Worm (Caenorhabditis elegans) whole organism, midembryonic: ENCODE results near the gene wdr-83.

ENCODE experiments used
- T22C8.4 ChIP-seq: fragments of 200-800 bp; sonication (Bioruptor generic); IDR thresholded peaks from 2 replicates; pipeline ENCODE4 v1.3.6; 2022; ENCODE audit warnings: missing genetic modification characterization, missing compliant biosample characterization
- cog-1 ChIP-seq: sonication (generic microtip); optimal IDR thresholded peaks from 2 replicates; lab custom pipeline; 2016; ENCODE audit warnings: missing genetic modification characterization, missing compliant biosample characterization
- flt-1 ChIP-seq: fragments of 200-800 bp; sonication (Bioruptor generic); IDR thresholded peaks from 2 replicates; pipeline ENCODE4 v1.3.6; 2022; ENCODE audit warnings: missing genetic modification characterization, missing compliant biosample characterization
- klf-2 ChIP-seq: fragments of 200-800 bp; sonication (Bioruptor generic); conservative IDR thresholded peaks from 2 replicates; pipeline ENCODE4 v1.3.6; 2022; ENCODE audit warnings: missing genetic modification reagents, missing genetic modification characterization, missing compliant biosample characterization
- med-1 ChIP-seq: sonication (generic microtip); optimal IDR thresholded peaks from 2 replicates; lab custom pipeline; 2017; ENCODE audit warnings: missing genetic modification characterization, mild to moderate bottlenecking, missing compliant biosample characterization, antibody characterized with exemption, missing genetic modification reagents; ENCODE audit not compliant: insufficient read depth
- ref-1 ChIP-seq: fragments of 200-800 bp; sonication (Bioruptor generic); conservative IDR thresholded peaks from 2 replicates; pipeline ENCODE4 v1.3.6; 2022; ENCODE audit warnings: missing genetic modification reagents, missing genetic modification characterization, missing compliant biosample characterization
- tab-1 ChIP-seq: fragments of 200-800 bp; sonication (Bioruptor generic); IDR thresholded peaks from 2 replicates; pipeline ENCODE4 v1.3.6; 2022; ENCODE audit warnings: missing genetic modification characterization, missing compliant biosample characterization
- ztf-23 ChIP-seq: fragments of 200-800 bp; sonication (Bioruptor generic); IDR thresholded peaks from 2 replicates; pipeline ENCODE4 v1.3.6; 2022; ENCODE audit warnings: missing genetic modification reagents, missing genetic modification characterization, missing compliant biosample characterization
- ztf-29 ChIP-seq: fragments of 200-800 bp; sonication (Bioruptor generic); IDR thresholded peaks from 2 replicates; pipeline ENCODE4 v1.3.6; 2022; ENCODE audit warnings: missing genetic modification reagents, missing genetic modification characterization, missing compliant biosample characterization

The wdr-83 gene

DNA sequence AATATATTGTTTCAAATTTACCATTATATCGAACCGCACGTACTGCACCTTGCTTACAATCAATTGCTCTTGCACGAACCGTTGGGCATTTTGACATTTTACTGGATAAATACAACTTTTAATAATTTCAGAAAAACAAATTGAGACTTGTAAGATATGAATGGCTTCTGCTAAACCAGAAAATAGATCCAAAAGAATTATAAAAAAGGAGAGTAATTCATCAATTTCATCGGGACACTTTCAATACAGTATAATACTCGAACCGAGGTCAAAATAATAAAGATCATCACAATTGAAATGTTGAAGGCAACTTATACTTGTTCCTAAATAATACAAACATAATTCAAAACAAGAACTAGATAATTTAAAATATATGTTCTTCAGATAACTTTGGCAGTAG, at the start of gene wdr-83:
TSS of gene wdr-83 (minus strand) at position 101 of the 400 bp plus-strand sequence.
- TF ChIP-seq ref-1 (GFP tag; lab: Robert Waterston, UW) (no peak), flt-1 (GFP tag; lab: Robert Waterston, UW) (no peak), ztf-23 (GFP tag; lab: Robert Waterston, UW) (no peak), tab-1 (GFP tag; lab: Robert Waterston, UW) (no peak), cog-1 (tag; lab: Kevin White, UChicago) (no peak), klf-2 (GFP tag; lab: Robert Waterston, UW) (no peak)

DNA sequence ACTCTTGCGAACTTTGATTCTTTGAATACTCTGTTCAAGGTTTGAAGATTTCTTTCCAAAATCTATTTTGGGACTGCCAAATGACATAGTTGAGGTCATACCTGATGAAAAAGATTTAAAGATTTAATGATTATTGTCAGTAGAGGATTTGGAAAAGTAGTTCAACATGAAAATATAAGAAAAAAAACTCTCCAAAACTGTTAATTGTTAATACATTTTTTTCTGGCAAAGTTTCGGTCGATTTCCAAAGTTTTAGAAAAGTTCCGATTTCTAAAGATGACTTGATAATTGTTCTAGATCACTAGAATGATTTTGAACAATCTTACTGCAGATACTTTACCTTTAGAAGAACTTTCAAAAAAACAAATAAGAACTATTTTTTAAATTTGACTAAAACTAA, 39.8 kb upstream of the wdr-83 start, which contains the start of gene C27A2.7:
TSS of gene C27A2.7 (minus strand) at position 101 of the 400 bp plus-strand sequence.
- TF ChIP-seq med-1 = no peak
- no peak for TF ChIP-seq ref-1 (GFP tag; lab: Robert Waterston, UW)

DNA sequence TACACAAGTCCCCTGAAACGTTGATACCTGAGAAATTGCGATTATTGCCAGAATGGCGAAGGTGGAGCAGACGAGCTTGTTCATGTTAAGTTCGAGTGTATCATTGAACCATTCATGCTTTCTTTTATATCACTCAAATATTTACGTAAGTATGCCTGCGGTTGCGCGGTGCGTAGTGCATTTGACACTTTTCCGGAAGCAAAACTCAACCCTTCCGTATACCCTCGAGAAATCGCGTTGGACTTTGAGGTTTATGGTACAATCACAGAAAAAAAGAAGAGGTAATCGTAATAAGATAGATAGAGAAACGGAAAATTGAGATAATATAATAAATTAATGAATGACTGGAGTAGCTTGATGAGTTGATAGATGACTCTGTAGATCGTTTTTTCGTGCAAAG, 38.0 kb upstream of the wdr-83 start, which contains the start of gene idpb-2:
TSS of gene idpb-2 (minus strand) at position 101 of the 400 bp plus-strand sequence.
- TF ChIP-seq flt-1 (GFP tag; lab: Robert Waterston, UW) (no peak), tab-1 (GFP tag; lab: Robert Waterston, UW) (no peak), ztf-23 (GFP tag; lab: Robert Waterston, UW) (no peak), klf-2 (GFP tag; lab: Robert Waterston, UW) (no peak), cog-1 (tag; lab: Kevin White, UChicago) (no peak), ref-1 (GFP tag; lab: Robert Waterston, UW) (no peak), med-1 (no peak), T22C8.4 (GFP tag; lab: Robert Waterston, UW) (no peak), ztf-29 (GFP tag; lab: Robert Waterston, UW) (no peak)

DNA sequence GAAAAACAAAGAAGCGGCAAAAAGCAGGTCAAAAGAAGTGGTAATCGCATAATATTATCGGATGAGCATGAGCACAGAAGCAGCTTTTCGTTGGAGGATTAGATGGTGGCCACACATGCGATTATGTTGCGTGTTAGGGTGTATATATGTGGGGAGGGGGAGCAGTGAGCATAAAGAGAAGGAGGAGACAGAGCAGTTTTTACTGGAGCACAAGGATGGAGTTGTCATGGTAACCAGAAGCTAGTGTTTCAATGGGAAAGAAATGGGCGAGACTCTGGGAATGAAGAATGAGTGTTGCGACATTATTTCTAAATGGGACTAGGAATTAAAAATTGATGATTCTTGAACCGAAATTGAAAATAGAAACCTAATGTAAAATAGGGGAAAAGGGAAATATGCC, 36.4 kb upstream of the wdr-83 start, which contains the start of gene C27A2.8:
TSS of gene C27A2.8 (minus strand) at position 117 of the 400 bp plus-strand sequence.
- TF ChIP-seq ztf-29 (GFP tag; lab: Robert Waterston, UW) (no peak), tab-1 (GFP tag; lab: Robert Waterston, UW) (no peak), ref-1 (GFP tag; lab: Robert Waterston, UW) (no peak), klf-2 (GFP tag; lab: Robert Waterston, UW) (no peak), cog-1 (tag; lab: Kevin White, UChicago) (no peak), flt-1 (GFP tag; lab: Robert Waterston, UW) (no peak), ztf-23 (GFP tag; lab: Robert Waterston, UW) (no peak), T22C8.4 (GFP tag; lab: Robert Waterston, UW) (no peak)

DNA sequence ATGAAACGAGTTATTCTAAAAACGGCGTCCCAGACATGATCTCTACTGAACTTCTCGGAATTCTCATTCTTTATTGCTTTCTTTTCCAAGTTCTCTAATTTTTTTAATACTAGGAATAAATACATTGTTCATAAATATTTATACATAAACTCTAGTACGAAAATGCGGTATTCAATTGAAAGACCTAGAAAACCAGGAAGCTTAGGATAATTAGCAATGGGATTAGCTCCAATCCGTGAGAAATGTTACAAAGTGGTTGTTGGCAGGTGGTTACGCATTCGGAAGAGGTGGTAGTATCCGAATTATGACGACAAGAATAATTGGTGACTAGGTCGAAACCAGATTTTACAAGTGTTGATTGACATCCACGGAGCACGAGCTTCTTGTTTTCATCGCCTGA, 35.5 kb upstream of the wdr-83 start:
- TF ChIP-seq ztf-29 (GFP tag; lab: Robert Waterston, UW) = no peak
- no peak for TF ChIP-seq med-1
- TF ChIP-seq flt-1 (GFP tag; lab: Robert Waterston, UW) = no peak
- TF ChIP-seq ref-1 (GFP tag; lab: Robert Waterston, UW) = no peak
- TF ChIP-seq klf-2 (GFP tag; lab: Robert Waterston, UW) = no peak
- no peak for TF ChIP-seq ztf-23 (GFP tag; lab: Robert Waterston, UW)
- TF ChIP-seq cog-1 (tag; lab: Kevin White, UChicago) = no peak
- TF ChIP-seq T22C8.4 (GFP tag; lab: Robert Waterston, UW) = no peak
- no peak for TF ChIP-seq tab-1 (GFP tag; lab: Robert Waterston, UW)

DNA sequence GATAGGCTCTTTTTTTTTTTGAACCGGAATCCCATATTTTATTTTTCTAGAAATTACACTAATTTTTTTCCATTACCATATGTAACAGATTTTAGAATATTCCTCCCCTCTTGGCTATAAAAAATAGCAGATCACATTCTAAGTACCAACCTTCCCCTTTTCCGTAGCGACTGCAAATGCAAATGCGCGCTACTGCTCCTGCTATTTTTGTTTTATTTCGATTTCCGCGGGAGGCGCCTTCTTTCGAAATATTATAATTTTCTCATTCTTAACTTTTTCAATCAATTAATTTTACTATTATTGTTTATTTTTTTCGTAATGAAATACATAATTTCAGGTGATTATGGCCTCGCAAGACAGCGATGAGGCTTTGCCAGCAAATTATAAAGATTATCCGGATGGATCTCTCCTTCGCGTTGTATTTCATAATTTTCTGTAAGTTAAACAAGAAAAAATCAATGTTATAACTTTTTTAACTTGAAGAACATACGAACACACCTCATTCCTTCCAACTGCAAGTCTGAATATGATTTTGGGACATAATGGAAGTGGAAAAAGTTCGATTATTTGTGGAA, 30.4 kb upstream of the wdr-83 start, which contains the start of gene smc-5:
TSS of gene smc-5 (plus strand) at position 332 of the 575 bp plus-strand sequence.
- peak; percentile 4 for TF ChIP-seq cog-1 (tag; lab: Kevin White, UChicago)
- 0 out of 2 replicates have a peak, but pooled peaks have one; percentile 38 for TF ChIP-seq ztf-23 (GFP tag; lab: Robert Waterston, UW)
- no peak for TF ChIP-seq med-1
- no peak for TF ChIP-seq tab-1 (GFP tag; lab: Robert Waterston, UW)
- TF ChIP-seq klf-2 (GFP tag; lab: Robert Waterston, UW) = 0 out of 2 replicates have a peak, but pooled peaks have one; percentile 55
- TF ChIP-seq flt-1 (GFP tag; lab: Robert Waterston, UW) = peak; percentile 56; the same call in 1 of the 2 replicates
- TF ChIP-seq ref-1 (GFP tag; lab: Robert Waterston, UW) = no peak
- no peak for TF ChIP-seq ztf-29 (GFP tag; lab: Robert Waterston, UW)
- TF ChIP-seq T22C8.4 (GFP tag; lab: Robert Waterston, UW) = 0 out of 2 replicates have a peak, but pooled peaks have one; percentile 9

DNA sequence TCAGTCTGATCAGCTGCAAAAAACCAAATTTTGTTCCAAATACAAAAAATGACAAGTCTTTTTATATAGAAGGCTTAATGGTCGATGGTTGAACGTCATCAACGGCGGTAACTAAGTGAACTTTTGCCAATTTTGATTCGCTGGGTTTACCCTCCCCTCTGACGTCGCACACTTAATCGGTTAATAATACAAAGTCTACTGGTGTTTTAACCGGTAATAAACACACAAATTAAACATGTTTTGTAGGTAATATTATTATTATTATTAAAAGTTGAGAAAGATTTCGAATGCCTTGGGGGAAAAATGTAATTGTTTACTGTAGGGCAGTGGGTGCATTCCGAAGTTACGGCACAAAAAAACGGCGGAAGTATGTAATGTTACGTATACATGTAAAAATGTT, 29.2 kb upstream of the wdr-83 start, which contains the start of gene pho-12:
TSS of gene pho-12 (minus strand) at position 101 of the 400 bp plus-strand sequence.
- TF ChIP-seq ztf-23 (GFP tag; lab: Robert Waterston, UW) (no peak), med-1 (no peak), klf-2 (GFP tag; lab: Robert Waterston, UW) (no peak), ztf-29 (GFP tag; lab: Robert Waterston, UW) (no peak), cog-1 (tag; lab: Kevin White, UChicago) (no peak), tab-1 (GFP tag; lab: Robert Waterston, UW) (no peak), ref-1 (GFP tag; lab: Robert Waterston, UW) (no peak), flt-1 (GFP tag; lab: Robert Waterston, UW) (no peak), T22C8.4 (GFP tag; lab: Robert Waterston, UW) (no peak)

DNA sequence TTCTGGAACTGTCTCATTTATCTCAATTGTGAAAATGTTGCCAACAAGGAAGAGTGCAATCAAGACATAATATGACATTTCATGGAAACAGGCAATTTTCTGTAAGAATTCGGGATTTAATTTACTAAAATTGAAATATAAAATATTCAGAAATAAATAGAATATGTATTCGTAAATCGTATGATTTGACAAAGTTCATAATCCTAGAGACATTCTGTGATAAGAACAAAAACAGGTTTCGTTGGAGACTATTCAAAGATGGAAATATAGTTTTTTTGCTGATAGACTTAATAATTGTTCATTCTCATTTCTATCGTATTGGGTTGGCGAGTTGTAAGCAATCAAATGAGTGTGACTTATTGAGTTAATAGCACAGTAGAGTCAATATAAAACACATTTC, 26.5 kb upstream of the wdr-83 start, which contains the start of gene C27A2.12:
TSS of gene C27A2.12 (minus strand) at position 101 of the 400 bp plus-strand sequence.
- TF ChIP-seq ztf-23 (GFP tag; lab: Robert Waterston, UW) (no peak), ztf-29 (GFP tag; lab: Robert Waterston, UW) (no peak), med-1 (no peak), klf-2 (GFP tag; lab: Robert Waterston, UW) (no peak), ref-1 (GFP tag; lab: Robert Waterston, UW) (no peak), flt-1 (GFP tag; lab: Robert Waterston, UW) (no peak), cog-1 (tag; lab: Kevin White, UChicago) (no peak), T22C8.4 (GFP tag; lab: Robert Waterston, UW) (no peak), tab-1 (GFP tag; lab: Robert Waterston, UW) (no peak)

DNA sequence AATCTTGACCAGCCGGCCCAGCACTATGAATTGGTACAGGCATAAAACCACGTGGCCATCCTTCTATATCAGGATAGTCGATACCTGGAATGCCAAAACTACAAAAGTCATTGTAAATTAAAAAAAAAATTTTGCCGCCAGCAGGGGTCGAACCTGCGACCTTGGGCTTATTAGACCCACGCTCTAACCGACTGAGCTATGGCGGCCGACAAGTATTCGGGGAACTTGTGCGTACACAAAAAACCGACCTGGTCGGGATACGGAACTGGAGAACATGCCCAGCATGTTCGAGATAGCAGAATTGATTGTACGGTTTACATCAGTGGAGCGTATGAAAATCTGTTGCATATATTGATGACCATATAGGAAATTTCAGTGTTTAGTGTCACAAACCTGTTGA, 25.8 kb upstream of the wdr-83 start:
- TF ChIP-seq cog-1 (tag; lab: Kevin White, UChicago) (no peak), med-1 (no peak), klf-2 (GFP tag; lab: Robert Waterston, UW) (no peak), T22C8.4 (GFP tag; lab: Robert Waterston, UW) (peak; percentile 43; the same call in 1 of the 2 replicates), ref-1 (GFP tag; lab: Robert Waterston, UW) (peak; percentile 68; the same call in 1 of the 2 replicates), ztf-29 (GFP tag; lab: Robert Waterston, UW) (peak; percentile 78; the same call in 1 of the 2 replicates), tab-1 (GFP tag; lab: Robert Waterston, UW) (peak; percentile 74), flt-1 (GFP tag; lab: Robert Waterston, UW) (peak; percentile 81), ztf-23 (GFP tag; lab: Robert Waterston, UW) (no peak)
